Fruit fly (Drosophila melanogaster) whole organism: ENCODE results near the gene Adar.

Experiments used
- CG8478 ChIP-seq: fragments of >200 bp; optimal IDR thresholded peaks from 2 replicates; lab custom pipeline; 2018; ENCODE audit warnings: inconsistent platforms
- Dll ChIP-seq: fragments of >200 bp; optimal IDR thresholded peaks from 2 replicates; lab custom pipeline; 2017
- EcR ChIP-seq, 2 experiments: fragments of >200 bp; optimal IDR thresholded peaks; 2 replicates each; lab custom pipeline; 2017; ENCODE audit warnings: missing biosample characterization in 2 of 2, missing genetic modification characterization in 2 of 2, missing genetic modification reagents in 2 of 2
- pan ChIP-seq: fragments of >200 bp; optimal IDR thresholded peaks from 2 replicates; lab custom pipeline; 2017
- psq ChIP-seq: fragments of >200 bp; optimal IDR thresholded peaks from 2 replicates; lab custom pipeline; 2017
- usp ChIP-seq: fragments of >200 bp; optimal IDR thresholded peaks from 2 replicates; lab custom pipeline; 2017; ENCODE audit warnings: missing biosample characterization, missing genetic modification characterization, mixed read lengths

Adar gene

dm6 chrX:1773532-1774346, at the start of gene Adar, which contains the start of gene prage:
Adar (plus strand) TSS chrX:1773725.
prage (plus strand) TSS chrX:1773719.
- TF ChIP-seq psq (lab: Kevin White, UChicago) (no peak), pan (no peak), usp (GFP tag; lab: Kevin White, UChicago) (no peak), CG8478 (lab: Kevin White, UChicago) (no peak), EcR (GFP tag; optimal IDR thresholded peaks at IDR 0.05; lab: Kevin White, UChicago) (no peak), Dll (lab: Kevin White, UChicago) (no peak)

DNA sequence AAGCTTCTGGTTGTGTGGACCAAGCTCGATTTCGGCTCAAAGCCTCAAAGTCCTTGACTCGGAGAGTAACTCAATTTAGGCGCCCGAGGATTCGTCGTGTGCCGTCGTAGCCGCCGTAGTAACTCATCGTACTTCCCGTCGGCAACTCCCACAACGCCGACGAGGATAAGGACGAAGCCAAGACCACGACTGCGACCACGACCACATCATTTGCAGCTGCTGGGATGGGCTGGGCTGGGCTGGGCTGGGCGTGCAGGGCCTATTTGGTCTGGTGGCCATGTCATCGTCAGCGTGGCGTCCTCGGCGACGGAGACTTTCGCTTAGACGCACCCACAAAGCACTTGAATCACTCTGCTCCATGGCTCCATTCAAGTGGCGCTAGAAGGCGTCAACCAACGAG, 38.4 kb upstream of the Adar start:
- TF ChIP-seq psq (lab: Kevin White, UChicago) = no peak
- TF ChIP-seq pan = no peak

- TF ChIP-seq pan (no peak), CG8478 (lab: Kevin White, UChicago) (no peak), usp (GFP tag; lab: Kevin White, UChicago) (no peak), Dll (lab: Kevin White, UChicago) (no peak), EcR (GFP tag; optimal IDR thresholded peaks at IDR 0.05; lab: Kevin White, UChicago) (no peak), psq (lab: Kevin White, UChicago) (no peak)
These were observed 19.5 kb upstream of the Adar start, which contains the start of gene Scgdelta for dm6 chrX:1753938-1754566. Scgdelta (minus strand) TSS chrX:1754065.

- no peak for TF ChIP-seq CG8478 (lab: Kevin White, UChicago)
- no peak for TF ChIP-seq Dll (lab: Kevin White, UChicago)
- no peak for TF ChIP-seq psq (lab: Kevin White, UChicago)
- no peak for TF ChIP-seq pan
- no peak for TF ChIP-seq usp (GFP tag; lab: Kevin White, UChicago)
- no peak for TF ChIP-seq EcR (GFP tag; optimal IDR thresholded peaks at IDR 0.05; lab: Kevin White, UChicago)
These were observed 899 bp upstream of the Adar start for dm6 chrX:1772626-1773025.

DNA sequence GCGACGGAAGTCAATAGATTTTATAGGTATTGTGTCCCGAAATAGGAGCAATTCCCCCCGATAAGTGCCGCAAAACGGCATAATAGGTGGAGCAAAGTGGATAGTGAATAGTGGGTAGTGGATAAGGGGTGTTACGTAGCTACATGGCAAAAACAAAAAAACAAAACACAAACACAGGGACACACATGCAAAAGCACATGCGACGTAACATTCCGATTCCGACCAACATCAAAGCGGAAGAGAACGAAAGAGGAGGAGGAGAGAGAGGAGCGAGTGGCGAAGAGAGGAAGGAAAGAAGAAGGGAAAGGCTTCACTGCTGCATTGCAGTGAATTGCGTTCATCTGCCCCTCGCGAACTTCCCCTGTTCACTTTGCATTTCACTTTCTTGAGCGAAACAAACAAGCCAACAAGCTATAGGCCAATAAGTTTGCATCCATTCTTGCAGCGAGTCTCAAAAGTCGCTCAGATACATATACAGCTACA, 863 bp downstream of the Adar start:
- no peak for TF ChIP-seq usp (GFP tag; lab: Kevin White, UChicago)
- TF ChIP-seq Dll (lab: Kevin White, UChicago) = no peak
- no peak for TF ChIP-seq EcR (GFP tag; optimal IDR thresholded peaks at IDR 0.05; lab: Kevin White, UChicago)
- no peak for TF ChIP-seq psq (lab: Kevin White, UChicago)
- no peak for TF ChIP-seq pan
- no peak for TF ChIP-seq CG8478 (lab: Kevin White, UChicago)

DNA sequence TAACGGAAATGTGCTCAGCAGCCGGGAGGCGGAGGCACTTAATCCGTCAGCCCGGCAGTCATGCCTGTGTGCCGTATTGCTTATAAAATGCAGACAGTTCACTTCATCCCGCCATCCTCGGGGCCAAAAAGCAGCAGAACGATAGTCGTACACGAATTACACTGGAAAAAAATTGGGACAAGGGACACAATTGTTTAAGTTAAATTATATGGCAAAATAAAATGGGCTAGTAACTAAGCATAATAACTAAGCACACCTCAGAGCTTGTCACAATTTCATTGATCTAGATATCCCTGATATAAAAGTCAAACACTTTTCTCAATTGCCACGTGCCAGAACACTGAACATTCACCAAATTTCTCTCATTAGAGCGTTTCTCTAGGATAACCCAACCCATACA, 15.7 kb downstream of the Adar start, which contains the start of gene CG32806:
TSS of gene CG32806 (plus strand) at position 301 of the 400 bp plus-strand sequence.
- no peak for TF ChIP-seq psq (lab: Kevin White, UChicago)
- TF ChIP-seq usp (GFP tag; lab: Kevin White, UChicago) = no peak
- TF ChIP-seq CG8478 (lab: Kevin White, UChicago) = no peak
- no peak for TF ChIP-seq EcR (GFP tag; optimal IDR thresholded peaks at IDR 0.05; lab: Kevin White, UChicago)
- TF ChIP-seq Dll (lab: Kevin White, UChicago) = no peak
- no peak for TF ChIP-seq pan

DNA sequence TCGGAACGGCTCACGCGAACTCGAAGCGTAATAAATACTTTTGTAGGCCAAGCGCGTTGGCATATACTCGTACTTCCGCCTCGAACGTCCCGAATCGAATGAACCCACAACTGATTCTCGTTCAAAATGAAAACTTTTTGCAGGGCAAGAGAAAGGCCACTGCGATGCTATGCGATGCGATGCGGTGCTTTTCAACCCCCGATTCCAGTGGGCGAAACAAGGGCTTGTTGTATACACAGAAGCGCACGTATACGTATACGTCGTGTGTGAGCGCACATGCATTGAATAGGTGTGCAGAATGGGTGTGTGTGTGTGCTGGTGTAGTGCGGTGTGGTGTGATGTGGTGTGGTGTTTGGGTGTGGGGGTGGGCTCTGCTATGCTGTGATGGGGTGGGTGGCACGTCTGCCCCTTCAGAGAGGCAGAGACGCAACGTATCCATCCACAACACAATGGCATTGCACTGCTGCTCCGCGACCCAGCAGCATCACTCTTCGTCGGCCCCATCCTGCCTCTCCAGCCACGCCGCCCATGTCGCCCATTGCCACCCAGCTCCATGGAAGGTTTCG, 20.4 kb downstream of the Adar start:
- no peak for TF ChIP-seq psq (lab: Kevin White, UChicago)
- no peak for TF ChIP-seq Dll (lab: Kevin White, UChicago)
- no peak for TF ChIP-seq CG8478 (lab: Kevin White, UChicago)
- TF ChIP-seq pan = no peak
- TF ChIP-seq EcR (GFP tag; optimal IDR thresholded peaks at IDR 0.05; lab: Kevin White, UChicago) = no peak
- TF ChIP-seq usp (GFP tag; lab: Kevin White, UChicago) = no peak

DNA sequence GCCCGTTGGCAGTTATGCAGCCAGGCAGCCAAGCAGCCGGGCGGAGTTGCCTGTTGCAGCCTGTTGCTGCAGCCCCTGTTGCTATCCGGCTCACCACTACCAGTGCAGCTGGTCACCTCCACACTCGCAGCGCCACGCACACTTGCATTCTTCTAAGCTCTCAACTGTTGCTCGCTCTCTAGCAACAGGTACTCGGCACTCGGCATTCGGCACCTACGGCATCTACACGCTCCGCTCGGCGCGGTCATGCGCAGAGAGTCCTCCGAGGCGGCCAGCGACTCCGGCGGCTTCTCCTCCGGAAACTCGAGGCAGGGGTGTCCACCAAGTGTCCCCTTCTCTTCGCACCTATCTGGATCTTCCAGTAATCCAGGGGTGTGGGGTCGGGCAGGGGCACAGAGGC, 37.6 kb downstream of the Adar start:
- TF ChIP-seq CG8478 (lab: Kevin White, UChicago) (no peak), Dll (lab: Kevin White, UChicago) (no peak), EcR (GFP tag; optimal IDR thresholded peaks at IDR 0.05; lab: Kevin White, UChicago) (no peak), pan (no peak), usp (GFP tag; lab: Kevin White, UChicago) (no peak), psq (lab: Kevin White, UChicago) (no peak)

dm6 chrX:1819026-1819425, 45.5 kb downstream of the Adar start:
- TF ChIP-seq psq (lab: Kevin White, UChicago) (no peak), usp (GFP tag; lab: Kevin White, UChicago) (no peak), CG8478 (lab: Kevin White, UChicago) (no peak), pan (no peak), EcR (GFP tag; optimal IDR thresholded peaks at IDR 0.05; lab: Kevin White, UChicago) (no peak), Dll (lab: Kevin White, UChicago) (no peak)

dm6 chrX:1820241-1820640, 46.7 kb downstream of the Adar start, which contains the start of gene CG14810:
CG14810 (minus strand) TSS chrX:1820341.
- TF ChIP-seq psq (lab: Kevin White, UChicago) = no peak
- TF ChIP-seq Dll (lab: Kevin White, UChicago) = no peak
- no peak for TF ChIP-seq pan
- TF ChIP-seq EcR (GFP tag; optimal IDR thresholded peaks at IDR 0.05; lab: Kevin White, UChicago) = no peak
- TF ChIP-seq usp (GFP tag; lab: Kevin White, UChicago) = no peak
- TF ChIP-seq CG8478 (lab: Kevin White, UChicago) = no peak

DNA sequence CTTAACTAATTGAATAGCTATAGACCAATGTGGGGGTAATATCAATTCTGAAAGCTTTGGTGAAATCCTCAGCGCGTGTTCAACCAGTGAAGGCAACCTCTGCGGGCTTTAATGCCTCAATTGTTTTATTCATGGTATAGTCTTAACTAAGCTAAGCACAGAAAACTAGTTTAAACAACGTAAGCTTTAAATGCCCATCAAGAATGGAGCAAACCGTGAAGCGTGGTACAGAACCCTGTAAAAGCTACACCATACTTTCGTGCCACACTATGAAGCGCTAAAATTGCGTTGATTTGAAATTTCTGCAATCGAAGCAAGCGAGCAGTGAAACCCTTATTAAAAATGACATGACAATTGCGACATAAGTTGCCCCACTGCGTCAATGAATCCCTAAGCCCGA, 47.5 kb downstream of the Adar start:
- TF ChIP-seq usp (GFP tag; lab: Kevin White, UChicago) (no peak), pan (no peak), CG8478 (lab: Kevin White, UChicago) (no peak), EcR (GFP tag; optimal IDR thresholded peaks at IDR 0.05; lab: Kevin White, UChicago) (no peak), psq (lab: Kevin White, UChicago) (no peak), Dll (lab: Kevin White, UChicago) (no peak)
